Worm (Caenorhabditis elegans) whole organism, L1 larva: ENCODE measurements around the gene lfi-1.

Source experiments
- C16A3.4 ChIP-seq: fragments of 150-350 bp; optimal IDR thresholded peaks from 2 replicates; lab custom pipeline; 2014; ENCODE audit warnings: missing biosample characterization, missing genetic modification characterization
- ama-1 ChIP-seq: fragments of 150-350 bp; optimal IDR thresholded peaks from 2 replicates; lab custom pipeline; 2014
- blmp-1 ChIP-seq: fragments of 150-350 bp; optimal IDR thresholded peaks from 2 replicates; lab custom pipeline; 2014; ENCODE audit warnings: missing biosample characterization, missing genetic modification characterization
- ceh-8 ChIP-seq: fragments of 200-800 bp; sonication (Bioruptor generic); optimal IDR thresholded peaks from 2 replicates; lab custom pipeline; 2018; ENCODE audit warnings: mild to moderate bottlenecking, missing genetic modification characterization, moderate library complexity, missing compliant biosample characterization
- ceh-82 ChIP-seq, 3 experiments: fragments of 150-350 bp in 1 of 3; sonication (generic microtip) in 2 of 3; optimal IDR thresholded peaks; 2 replicates each; lab custom pipeline; 2014 to 2017; ENCODE audit warnings: missing biosample characterization in 3 of 3, missing genetic modification characterization in 3 of 3
- ceh-88 ChIP-seq: fragments of 200-800 bp; sonication (Bioruptor generic); IDR thresholded peaks from 2 replicates; pipeline ENCODE4 v1.3.6; 2022; ENCODE audit warnings: missing genetic modification characterization, missing compliant biosample characterization
- ceh-90 ChIP-seq: sonication (generic microtip); optimal IDR thresholded peaks from 2 replicates; lab custom pipeline; 2016; ENCODE audit warnings: missing genetic modification characterization, missing compliant biosample characterization
- dpl-1 ChIP-seq, 3 experiments: fragments of 150-350 bp in 2 of 3; sonication (generic microtip) in 1 of 3; optimal IDR thresholded peaks; 2 replicates each; lab custom pipeline; 2014 to 2017; ENCODE audit warnings: missing biosample characterization in 3 of 3, missing genetic modification characterization in 3 of 3, missing genetic modification reagents in 3 of 3
- efl-1 ChIP-seq, 4 experiments: fragments of 150-350 bp; optimal IDR thresholded peaks in 3 of 4; peaks in 1 of 4; 1 replicate in 1 of 4; 2 replicates in 3 of 4; lab custom pipeline; 2014; ENCODE audit warnings: missing biosample characterization in 2 of 4, missing genetic modification characterization in 2 of 4, missing genetic modification reagents in 2 of 4
- elt-2 ChIP-seq: sonication (generic microtip); optimal IDR thresholded peaks from 2 replicates; lab custom pipeline; 2016; ENCODE audit warnings: missing genetic modification characterization, mild to moderate bottlenecking, inconsistent platforms, missing compliant biosample characterization, missing genetic modification reagents
- elt-3 ChIP-seq, 6 experiments: fragments of 150-350 bp in 1 of 6; sonication (generic microtip); optimal IDR thresholded peaks; 2 replicates each; lab custom pipeline; 2017 to 2018; ENCODE audit warnings: missing biosample characterization in 6 of 6, missing genetic modification characterization in 6 of 6, inconsistent platforms in 1 of 6
- grh-1 ChIP-seq: fragments of 200-800 bp; sonication (Bioruptor generic); IDR thresholded peaks from 2 replicates; pipeline ENCODE4 v1.3.6; 2022; ENCODE audit warnings: missing genetic modification reagents, missing genetic modification characterization, missing compliant biosample characterization
- hlh-17 ChIP-seq: fragments of 200-800 bp; sonication (Bioruptor generic); optimal IDR thresholded peaks from 2 replicates; lab custom pipeline; 2018; ENCODE audit warnings: missing genetic modification characterization, mild to moderate bottlenecking, missing compliant biosample characterization, moderate library complexity, borderline replicate concordance
- hpl-2 ChIP-seq: fragments of 150-350 bp; optimal IDR thresholded peaks from 2 replicates; lab custom pipeline; 2014; ENCODE audit warnings: missing biosample characterization, missing genetic modification reagents, missing genetic modification characterization
- irx-1 ChIP-seq: sonication (generic microtip); optimal IDR thresholded peaks from 2 replicates; lab custom pipeline; 2016; ENCODE audit warnings: missing genetic modification characterization, missing compliant biosample characterization
- isw-1 ChIP-seq: fragments of 200-800 bp; sonication (Bioruptor generic); IDR thresholded peaks from 2 replicates; pipeline ENCODE4 v1.3.6; 2022; ENCODE audit warnings: missing genetic modification characterization, missing compliant biosample characterization
- lin-13 ChIP-seq: fragments of 150-350 bp; optimal IDR thresholded peaks from 2 replicates; lab custom pipeline; 2014; ENCODE audit warnings: missing biosample characterization, missing genetic modification reagents, missing genetic modification characterization
- lsy-2 ChIP-seq, 2 experiments: fragments of 150-350 bp; optimal IDR thresholded peaks; 2 replicates each; lab custom pipeline; 2014; ENCODE audit warnings: missing biosample characterization in 2 of 2, missing genetic modification characterization in 2 of 2
- mep-1 ChIP-seq: fragments of 150-350 bp; optimal IDR thresholded peaks from 2 replicates; lab custom pipeline; 2014; ENCODE audit warnings: missing biosample characterization, missing genetic modification characterization
- nhr-11 ChIP-seq: fragments of 150-350 bp; optimal IDR thresholded peaks from 2 replicates; lab custom pipeline; 2014; ENCODE audit warnings: missing biosample characterization, missing genetic modification characterization
- nhr-20 ChIP-seq: sonication (generic microtip); optimal IDR thresholded peaks from 2 replicates; lab custom pipeline; 2016; ENCODE audit warnings: mild to moderate bottlenecking, missing genetic modification characterization, missing compliant biosample characterization
- nhr-71 ChIP-seq: sonication (generic microtip); optimal IDR thresholded peaks from 2 replicates; lab custom pipeline; 2016; ENCODE audit warnings: mild to moderate bottlenecking, missing genetic modification characterization, moderate library complexity, missing compliant biosample characterization
- nhr-76 ChIP-seq: sonication (generic microtip); optimal IDR thresholded peaks from 2 replicates; lab custom pipeline; 2017; ENCODE audit warnings: missing biosample characterization, missing genetic modification characterization
- nhr-77 ChIP-seq: fragments of 150-350 bp; optimal IDR thresholded peaks from 2 replicates; lab custom pipeline; 2014; ENCODE audit warnings: missing biosample characterization, missing genetic modification characterization
- nhr-84 ChIP-seq: sonication (generic microtip); optimal IDR thresholded peaks from 2 replicates; lab custom pipeline; 2017; ENCODE audit warnings: missing biosample characterization, missing genetic modification characterization
- nhr-85 ChIP-seq: sonication (generic microtip); peaks from one replicate; lab custom pipeline; 2016; ENCODE audit warnings: missing genetic modification characterization, inconsistent platforms, missing compliant biosample characterization
- pag-3 ChIP-seq: sonication (generic microtip); optimal IDR thresholded peaks from 2 replicates; lab custom pipeline; 2017; ENCODE audit warnings: missing genetic modification characterization, mild to moderate bottlenecking, missing compliant biosample characterization, antibody characterized with exemption, borderline replicate concordance; ENCODE audit not compliant: insufficient read depth
- pqm-1 ChIP-seq: sonication (generic microtip); optimal IDR thresholded peaks from 3 replicates; lab custom pipeline; 2017; ENCODE audit warnings: missing biosample characterization, missing genetic modification characterization
- rnt-1 ChIP-seq: sonication (generic microtip); optimal IDR thresholded peaks from 2 replicates; lab custom pipeline; 2016; ENCODE audit warnings: mild to moderate bottlenecking, missing genetic modification characterization, moderate library complexity, missing compliant biosample characterization
- snpc-4 ChIP-seq: fragments of 150-350 bp; optimal IDR thresholded peaks from 2 replicates; lab custom pipeline; 2014; ENCODE audit warnings: missing biosample characterization, missing genetic modification characterization
- snu-23 ChIP-seq: sonication (generic microtip); optimal IDR thresholded peaks from 2 replicates; lab custom pipeline; 2016; ENCODE audit warnings: missing genetic modification characterization, missing compliant biosample characterization
- tbx-2 ChIP-seq: sonication (generic microtip); optimal IDR thresholded peaks from 2 replicates; lab custom pipeline; 2016; ENCODE audit warnings: missing genetic modification characterization, missing compliant biosample characterization
- unc-130 ChIP-seq: fragments of 150-350 bp; optimal IDR thresholded peaks from 2 replicates; lab custom pipeline; 2017; ENCODE audit warnings: missing biosample characterization, missing genetic modification characterization, inconsistent platforms
- unc-62 ChIP-seq: fragments of 150-350 bp; optimal IDR thresholded peaks from 2 replicates; lab custom pipeline; 2014; ENCODE audit warnings: missing biosample characterization, missing genetic modification reagents, missing genetic modification characterization
- vab-15 ChIP-seq: sonication (generic microtip); optimal IDR thresholded peaks from 2 replicates; lab custom pipeline; 2017; ENCODE audit warnings: missing genotype, mild to moderate bottlenecking, missing genetic modification characterization, missing compliant biosample characterization
- xbp-1 ChIP-seq: sonication (generic microtip); optimal IDR thresholded peaks from 2 replicates; lab custom pipeline; 2016; ENCODE audit warnings: missing genetic modification characterization, missing compliant biosample characterization

Gene lfi-1

DNA sequence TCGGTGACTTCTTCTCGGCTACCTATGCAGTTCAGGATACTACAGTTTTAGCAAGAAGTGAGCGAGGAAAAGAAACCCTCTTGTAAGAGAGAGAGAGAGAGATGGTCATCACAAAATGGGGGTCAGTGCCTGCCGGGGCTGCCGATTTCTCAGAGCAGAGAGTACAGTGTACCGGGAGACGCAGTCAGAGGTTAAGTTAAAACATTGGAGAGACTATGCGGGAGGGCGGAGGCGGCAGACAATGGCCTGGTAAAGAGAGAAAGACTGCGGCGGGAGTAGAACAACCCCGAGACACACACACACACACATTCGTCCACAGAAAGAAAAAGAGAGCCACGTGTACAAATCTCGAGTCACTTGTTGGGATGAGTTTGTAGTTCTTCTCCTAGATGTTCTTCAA, 5.2 kb upstream of the lfi-1 start (continued):
- no peak for TF ChIP-seq pqm-1 (tag; lab: Kevin White, UChicago)
- TF ChIP-seq lin-13 (GFP tag; lab: Kevin White, UChicago), result no peak
- TF ChIP-seq ceh-88 (GFP tag; lab: Robert Waterston, UW), result no peak
- TF ChIP-seq rnt-1 (tag; lab: Kevin White, UChicago), result peak; percentile 74
- peak; percentile 8 for TF ChIP-seq blmp-1
- TF ChIP-seq tbx-2 (tag; lab: Kevin White, UChicago), result peak; percentile 58
- TF ChIP-seq ceh-82 (tag; optimal IDR thresholded peaks at IDR 0.05; lab: Kevin White, UChicago), result peak in 1 of 3 experiments; percentile 46
- TF ChIP-seq nhr-11, result no peak
- TF ChIP-seq C16A3.4, result no peak
- TF ChIP-seq unc-130 (tag; lab: Kevin White, UChicago), result peak; percentile 57
- TF ChIP-seq elt-3 (tag; optimal IDR thresholded peaks at IDR 0.05; lab: Kevin White, UChicago), result peak in 2 of 6 experiments; percentile 2 to 20
- TF ChIP-seq snpc-4 (tag; lab: Kevin White, UChicago), result no peak
- TF ChIP-seq pag-3 (tag; lab: Kevin White, UChicago), result no peak
- TF ChIP-seq, all 84 proteins: peak for 29

DNA sequence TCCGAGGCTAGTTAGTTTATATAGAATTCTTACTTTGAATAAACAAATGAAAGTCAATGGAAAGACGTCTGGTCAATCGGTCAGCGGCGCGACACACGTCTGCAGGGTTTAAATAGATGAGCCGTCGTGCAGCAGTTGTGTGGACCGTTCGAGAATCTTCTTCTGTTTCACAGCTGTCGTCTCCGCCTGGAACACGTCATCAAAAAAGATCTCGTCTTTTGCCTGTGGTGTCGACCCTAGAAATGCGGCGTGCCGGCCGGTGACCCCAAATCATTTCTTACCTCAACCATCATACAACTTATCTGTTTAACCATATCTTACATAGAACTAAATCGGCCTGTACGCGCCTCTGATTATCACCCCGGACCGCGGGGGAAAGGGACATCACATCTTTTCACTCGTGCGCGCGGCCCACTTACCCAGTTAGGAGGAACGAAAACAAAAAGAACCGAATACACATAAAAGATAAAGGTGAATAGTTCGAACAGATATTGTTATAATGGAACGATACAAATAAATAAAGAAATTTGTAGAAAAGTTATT, 4.5 kb upstream of the lfi-1 start:
- TF ChIP-seq ama-1 (lab: Kevin White, UChicago) (no peak), xbp-1 (tag; lab: Kevin White, UChicago) (peak; percentile 20), elt-3 (tag; optimal IDR thresholded peaks at IDR 0.05; lab: Kevin White, UChicago) (no peak), mep-1 (tag; lab: Kevin White, UChicago) (no peak), ceh-8 (GFP tag; lab: Kevin White, UChicago) (no peak), elt-2 (tag; lab: Kevin White, UChicago) (no peak), nhr-71 (no peak), vab-15 (no peak), unc-62 (GFP tag; lab: Kevin White, UChicago) (no peak), nhr-20 (tag; lab: Kevin White, UChicago) (no peak), snu-23 (GFP tag; lab: Kevin White, UChicago) (no peak), lsy-2 (tag; optimal IDR thresholded peaks at IDR 0.05; lab: Kevin White, UChicago) (peak in 1 of 2 experiments; percentile 19), nhr-77 (tag; lab: Kevin White, UChicago) (no peak), nhr-85 (tag; lab: Kevin White, UChicago) (peak; percentile 2), rnt-1 (tag; lab: Kevin White, UChicago) (peak; percentile 47), irx-1 (no peak), hpl-2 (GFP tag; lab: Kevin White, UChicago) (no peak), ceh-90 (no peak), blmp-1 (peak; percentile 91), hlh-17 (GFP tag; lab: Kevin White, UChicago) (no peak), nhr-76 (tag; lab: Kevin White, UChicago) (no peak)

DNA sequence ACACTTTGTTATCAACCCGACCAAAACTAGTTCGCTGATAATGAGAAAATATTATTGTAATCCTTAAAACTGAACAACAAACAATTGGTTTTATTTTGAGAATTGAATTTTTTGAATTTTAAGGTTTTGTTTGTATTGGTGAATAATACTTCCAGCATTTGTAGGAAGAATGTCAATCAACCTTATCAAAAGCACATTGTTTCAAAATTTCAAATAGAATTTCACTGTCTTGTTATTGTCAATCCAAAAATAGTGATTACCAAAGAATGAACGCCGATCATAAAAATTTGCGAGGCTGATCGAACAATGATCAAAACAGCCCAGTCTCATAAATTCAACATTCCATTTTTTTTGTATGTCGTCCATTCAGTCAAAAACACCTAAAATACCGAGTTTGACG, 2.1 kb upstream of the lfi-1 start:
- TF ChIP-seq efl-1 (optimal IDR thresholded peaks at IDR 0.05; lab: Kevin White, UChicago) (no peak), efl-1 (GFP tag; optimal IDR thresholded peaks at IDR 0.05 in 1 of 2; lab: Kevin White, UChicago) (peak in 1 of 2 experiments; percentile 28), grh-1 (GFP tag; lab: Robert Waterston, UW) (no peak), pag-3 (tag; lab: Kevin White, UChicago) (no peak), isw-1 (GFP tag; lab: Robert Waterston, UW) (no peak), blmp-1 (peak; percentile 23), irx-1 (no peak), hpl-2 (GFP tag; lab: Kevin White, UChicago) (no peak)

DNA sequence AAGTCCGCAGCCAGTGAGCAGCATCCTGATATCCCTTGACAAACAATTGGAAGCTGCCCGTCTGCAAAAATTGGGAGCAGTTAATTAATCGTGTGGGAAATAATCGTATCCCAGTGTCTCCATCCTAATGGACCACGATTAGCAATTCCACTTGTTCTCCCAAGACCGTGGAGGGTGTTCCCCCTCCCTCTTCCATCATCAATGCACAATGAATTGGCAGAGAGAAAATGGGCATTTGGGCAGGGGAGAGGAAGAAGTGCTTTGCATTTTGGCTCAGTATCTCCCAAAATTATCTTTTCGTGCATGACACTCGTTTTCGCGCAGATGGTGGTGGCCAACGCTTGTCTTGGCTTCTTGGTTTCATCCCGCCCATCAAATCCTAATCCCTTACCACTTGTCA, 1.5 kb downstream of the lfi-1 start:
- TF ChIP-seq nhr-84 (tag; lab: Kevin White, UChicago) (no peak), elt-3 (tag; optimal IDR thresholded peaks at IDR 0.05; lab: Kevin White, UChicago) (no peak), efl-1 (optimal IDR thresholded peaks at IDR 0.05; lab: Kevin White, UChicago) (no peak), efl-1 (GFP tag; optimal IDR thresholded peaks at IDR 0.05 in 1 of 2; lab: Kevin White, UChicago) (no peak), dpl-1 (GFP tag; optimal IDR thresholded peaks at IDR 0.05; lab: Kevin White, UChicago) (no peak)
